Fruit fly (Drosophila melanogaster): Measurements from ENCODE around the gene Irc.

- no peak for TF ChIP-seq CG8119 (GFP tag; IDR thresholded peaks at IDR 0.05)
- TF ChIP-seq CG8319 (GFP tag; optimal IDR thresholded peaks at IDR 0.05), result no peak
- no peak for TF ChIP-seq CG6854 (GFP tag; optimal IDR thresholded peaks at IDR 0.05)
- no peak for TF ChIP-seq spab (GFP tag; optimal IDR thresholded peaks at IDR 0.05)
- TF ChIP-seq CG15336 (GFP tag; IDR thresholded peaks at IDR 0.05), result no peak
- no peak for TF ChIP-seq Blimp-1 (GFP tag; optimal IDR thresholded peaks at IDR 0.05)
- TF ChIP-seq fd85E (GFP tag; optimal IDR thresholded peaks at IDR 0.05), result no peak
Measured at dm6 chr3R:17043570-17043923, 40.9 kb downstream of the Irc start.
